Worm (Caenorhabditis elegans) whole organism, L2 larva: ENCODE results near the gene T28D9.11.

Source experiments
- ceh-16 ChIP-seq: fragments of 150-350 bp; optimal IDR thresholded peaks from 2 replicates; lab custom pipeline; 2014; ENCODE audit warnings: missing biosample characterization, missing genetic modification characterization
- egl-27 ChIP-seq: sonication (generic microtip); optimal IDR thresholded peaks from 3 replicates; lab custom pipeline; 2017; ENCODE audit warnings: missing biosample characterization, missing genetic modification reagents, missing genetic modification characterization
- nhr-129 ChIP-seq: fragments of 150-350 bp; optimal IDR thresholded peaks from 2 replicates; lab custom pipeline; 2014; ENCODE audit warnings: missing biosample characterization, missing genetic modification characterization
- nhr-237 ChIP-seq: fragments of 150-350 bp; optimal IDR thresholded peaks from 2 replicates; lab custom pipeline; 2014; ENCODE audit warnings: missing biosample characterization, missing genetic modification characterization
- ztf-11 ChIP-seq: sonication (generic microtip); optimal IDR thresholded peaks from 2 replicates; lab custom pipeline; 2017; ENCODE audit warnings: missing biosample characterization, missing genetic modification characterization

DNA sequence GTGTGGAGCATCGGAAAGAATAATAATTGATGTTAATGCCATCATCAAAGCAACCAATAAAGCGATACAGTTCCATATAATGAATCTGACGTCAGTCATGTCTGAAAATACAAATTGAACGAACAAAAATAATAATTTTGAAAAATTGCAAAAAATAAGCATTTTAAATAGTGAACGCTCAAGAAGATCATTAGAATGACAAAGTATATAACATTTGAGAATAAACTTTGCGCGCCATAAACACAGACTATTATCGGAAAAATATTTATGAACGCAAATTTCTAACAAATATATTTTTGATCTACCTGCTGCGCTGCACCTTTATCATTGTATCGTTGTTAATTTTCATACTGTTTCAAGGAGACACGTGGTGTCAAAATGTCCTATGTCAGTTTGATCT lies 9.6 kb upstream of the T28D9.11 start, which contains the start of gene R05G9.3:
- TF ChIP-seq egl-27 (no peak), nhr-129 (tag; lab: Kevin White, UChicago) (no peak), nhr-237 (tag; lab: Kevin White, UChicago) (no peak), ztf-11 (tag; lab: Kevin White, UChicago) (no peak), ceh-16 (tag; lab: Kevin White, UChicago) (no peak)
